Worm (Caenorhabditis elegans) whole organism, mixed stage, embryonic: ENCODE results near the gene K09C4.10.

Experiments
- M03D4.4 ChIP-seq: sonication (generic microtip); optimal IDR thresholded peaks from 2 replicates; lab custom pipeline; 2017; ENCODE audit warnings: mild to moderate bottlenecking, missing genetic modification characterization, missing compliant biosample characterization
- bed-3 ChIP-seq: fragments of 200-800 bp; sonication (Bioruptor generic); optimal IDR thresholded peaks from 3 replicates; lab custom pipeline; 2018; ENCODE audit warnings: mild to moderate bottlenecking, missing genetic modification characterization, moderate library complexity, missing compliant biosample characterization
- ceh-39 ChIP-seq: fragments of 150-350 bp; optimal IDR thresholded peaks from 2 replicates; lab custom pipeline; 2014; ENCODE audit warnings: missing biosample characterization, missing genetic modification characterization
- ceh-43 ChIP-seq: fragments of 200-800 bp; sonication (Bioruptor generic); optimal IDR thresholded peaks from 2 replicates; lab custom pipeline; 2018; ENCODE audit warnings: mild to moderate bottlenecking, missing genetic modification characterization, moderate library complexity, missing compliant biosample characterization
- ceh-83 ChIP-seq: fragments of 200-800 bp; sonication (Bioruptor generic); optimal IDR thresholded peaks from 2 replicates; lab custom pipeline; 2018; ENCODE audit warnings: mild to moderate bottlenecking, missing genetic modification characterization, missing compliant biosample characterization
- cnd-1 ChIP-seq: fragments of 200-800 bp; sonication (Bioruptor generic); optimal IDR thresholded peaks from 2 replicates; lab custom pipeline; 2018; ENCODE audit warnings: mild to moderate bottlenecking, missing genetic modification characterization, missing compliant biosample characterization
- drap-1 ChIP-seq: fragments of 200-800 bp; sonication (Bioruptor generic); optimal IDR thresholded peaks from 3 replicates; lab custom pipeline; 2018; ENCODE audit warnings: mild to moderate bottlenecking, missing genetic modification characterization, missing compliant biosample characterization
- elt-1 ChIP-seq: sonication (generic microtip); optimal IDR thresholded peaks from 2 replicates; lab custom pipeline; 2017; ENCODE audit warnings: missing genetic modification characterization, mild to moderate bottlenecking, missing compliant biosample characterization, antibody characterized with exemption, moderate library complexity, borderline replicate concordance; ENCODE audit not compliant: insufficient read depth
- elt-3 ChIP-seq: fragments of 150-350 bp; optimal IDR thresholded peaks from 2 replicates; lab custom pipeline; 2014; ENCODE audit warnings: missing biosample characterization, missing genetic modification characterization
- flh-1 ChIP-seq: fragments of 200-800 bp; sonication (Bioruptor generic); optimal IDR thresholded peaks from 2 replicates; lab custom pipeline; 2018; ENCODE audit warnings: mild to moderate bottlenecking, missing genetic modification characterization, moderate library complexity, missing compliant biosample characterization
- ham-2 ChIP-seq: fragments of 200-800 bp; sonication (Bioruptor generic); optimal IDR thresholded peaks from 2 replicates; lab custom pipeline; 2018; ENCODE audit warnings: mild to moderate bottlenecking, missing genetic modification characterization, missing compliant biosample characterization
- hlh-1 ChIP-seq: fragments of 150-350 bp; optimal IDR thresholded peaks from 2 replicates; lab custom pipeline; 2014; ENCODE audit warnings: missing biosample characterization, missing genetic modification reagents, missing genetic modification characterization
- lin-13 ChIP-seq: fragments of 150-350 bp; optimal IDR thresholded peaks from 2 replicates; lab custom pipeline; 2014; ENCODE audit warnings: missing biosample characterization, missing genetic modification characterization
- lin-32 ChIP-seq: fragments of 200-800 bp; sonication (Bioruptor generic); optimal IDR thresholded peaks from 2 replicates; lab custom pipeline; 2018; ENCODE audit warnings: mild to moderate bottlenecking, missing genetic modification characterization, missing compliant biosample characterization
- lsy-2 ChIP-seq: fragments of 150-350 bp; optimal IDR thresholded peaks from 2 replicates; lab custom pipeline; 2014; ENCODE audit warnings: missing biosample characterization, missing genetic modification characterization
- mab-5 ChIP-seq: fragments of 150-350 bp; optimal IDR thresholded peaks from 2 replicates; lab custom pipeline; 2014; ENCODE audit warnings: missing biosample characterization, missing genetic modification characterization
- mep-1 ChIP-seq: fragments of 150-350 bp; optimal IDR thresholded peaks from 2 replicates; lab custom pipeline; 2017; ENCODE audit warnings: missing biosample characterization, missing genetic modification reagents, missing genetic modification characterization, inconsistent platforms
- mls-2 ChIP-seq: sonication (generic microtip); optimal IDR thresholded peaks from 2 replicates; lab custom pipeline; 2016; ENCODE audit warnings: mild to moderate bottlenecking, missing genetic modification characterization, moderate library complexity, missing compliant biosample characterization
- nhr-2 ChIP-seq: fragments of 150-350 bp; optimal IDR thresholded peaks from 2 replicates; lab custom pipeline; 2014; ENCODE audit warnings: missing biosample characterization, missing genetic modification characterization
- nhr-237 ChIP-seq: fragments of 150-350 bp; optimal IDR thresholded peaks from 2 replicates; lab custom pipeline; 2014; ENCODE audit warnings: missing biosample characterization, missing genetic modification characterization
- nhr-28 ChIP-seq: fragments of 150-350 bp; optimal IDR thresholded peaks from 2 replicates; lab custom pipeline; 2014; ENCODE audit warnings: missing biosample characterization, missing genetic modification characterization
- nhr-76 ChIP-seq: sonication (generic microtip); optimal IDR thresholded peaks from 2 replicates; lab custom pipeline; 2017; ENCODE audit warnings: missing biosample characterization, missing genetic modification characterization
- pha-4 ChIP-seq: fragments of 150-350 bp; optimal IDR thresholded peaks from 2 replicates; lab custom pipeline; 2018; ENCODE audit warnings: missing biosample characterization, missing genetic modification reagents, missing genetic modification characterization
- sem-2 ChIP-seq: fragments of 200-800 bp; sonication (Bioruptor generic); optimal IDR thresholded peaks from 2 replicates; lab custom pipeline; 2018; ENCODE audit warnings: mild to moderate bottlenecking, missing genetic modification characterization, missing compliant biosample characterization
- snpc-4 ChIP-seq: fragments of 150-350 bp; optimal IDR thresholded peaks from 2 replicates; lab custom pipeline; 2014; ENCODE audit warnings: missing biosample characterization, missing genetic modification characterization
- sptf-1 ChIP-seq: sonication (generic microtip); optimal IDR thresholded peaks from 2 replicates; lab custom pipeline; 2017; ENCODE audit warnings: mild to moderate bottlenecking, missing genetic modification characterization, moderate library complexity, missing compliant biosample characterization
- tbx-8 ChIP-seq: fragments of 200-800 bp; sonication (Bioruptor generic); optimal IDR thresholded peaks from 2 replicates; lab custom pipeline; 2018; ENCODE audit warnings: mild to moderate bottlenecking, missing genetic modification characterization, moderate library complexity, missing compliant biosample characterization
- unc-120 ChIP-seq: sonication (generic microtip); optimal IDR thresholded peaks from 2 replicates; lab custom pipeline; 2017; ENCODE audit warnings: missing genetic modification characterization, missing compliant biosample characterization; ENCODE audit not compliant: poor library complexity, severe bottlenecking
- unc-39 ChIP-seq: fragments of 150-350 bp; optimal IDR thresholded peaks from 2 replicates; lab custom pipeline; 2014; ENCODE audit warnings: missing biosample characterization, missing genetic modification characterization
- unc-62 ChIP-seq: fragments of 150-350 bp; optimal IDR thresholded peaks from 2 replicates; lab custom pipeline; 2014; ENCODE audit warnings: missing biosample characterization, missing genetic modification reagents, missing genetic modification characterization
- zip-8 ChIP-seq: fragments of 150-350 bp; optimal IDR thresholded peaks from 2 replicates; lab custom pipeline; 2014; ENCODE audit warnings: missing biosample characterization, missing genetic modification characterization
- ztf-11 ChIP-seq: fragments of 150-350 bp; optimal IDR thresholded peaks from 2 replicates; lab custom pipeline; 2014; ENCODE audit warnings: missing biosample characterization, missing genetic modification characterization

Gene K09C4.10

DNA sequence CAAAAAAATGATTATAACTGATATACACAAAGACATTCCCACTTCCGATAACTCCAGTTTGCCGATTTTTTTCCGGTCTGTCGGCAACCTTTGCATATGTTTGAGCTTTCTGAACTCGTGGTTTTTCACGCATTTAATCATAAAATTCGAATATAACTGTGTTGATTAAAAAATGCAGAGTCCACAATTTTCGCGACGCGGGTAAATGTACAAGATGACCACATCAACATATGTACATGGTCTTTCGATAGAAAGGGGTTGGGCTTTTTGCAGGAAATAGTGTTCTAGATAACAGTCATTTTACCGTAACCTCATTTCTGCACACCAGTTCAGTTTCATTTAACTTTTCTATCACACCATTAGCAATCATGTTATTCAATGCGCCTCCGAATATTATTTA lies 2.3 kb upstream of the K09C4.10 start, which contains the start of gene K09C4.5:
Gene K09C4.5 (plus strand): TSS at position 326 of the 400 bp plus-strand sequence.
- TF ChIP-seq ceh-39 (no peak), pha-4 (tag; lab: Kevin White, UChicago) (no peak), lin-32 (no peak), lsy-2 (tag; lab: Kevin White, UChicago) (no peak), flh-1 (no peak), bed-3 (GFP tag; lab: Kevin White, UChicago) (no peak), nhr-237 (tag; lab: Kevin White, UChicago) (no peak), elt-3 (tag; lab: Kevin White, UChicago) (no peak), sptf-1 (no peak), hlh-1 (tag; lab: Kevin White, UChicago) (no peak), ceh-83 (GFP tag; lab: Kevin White, UChicago) (no peak), cnd-1 (tag; lab: Kevin White, UChicago) (no peak)

DNA sequence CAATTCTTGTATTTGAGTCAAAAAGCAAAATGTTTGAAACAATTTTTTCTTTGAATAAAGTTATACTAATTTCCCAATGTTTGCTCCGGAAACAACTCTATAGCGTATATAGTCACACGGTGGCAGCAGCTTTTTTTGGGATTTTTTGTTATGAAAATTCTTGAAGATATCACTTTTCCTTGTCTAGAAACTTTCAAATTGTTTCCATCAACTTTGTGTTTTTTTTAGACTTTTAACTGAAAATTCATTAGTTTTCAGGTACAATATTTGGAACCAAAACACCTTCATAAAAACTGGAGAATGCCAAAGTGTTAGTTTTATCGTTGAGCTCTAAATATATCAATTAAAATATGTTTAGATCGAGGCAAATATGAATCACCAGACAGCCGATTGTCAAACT lies 7.5 kb downstream of the K09C4.10 start, which contains the start of gene K09C4.7:
Gene K09C4.7 (plus strand): TSS at position 301 of the 400 bp plus-strand sequence.
- no peak for TF ChIP-seq flh-1
- TF ChIP-seq nhr-76 (tag; lab: Kevin White, UChicago), result no peak
- TF ChIP-seq ceh-39, result no peak

DNA sequence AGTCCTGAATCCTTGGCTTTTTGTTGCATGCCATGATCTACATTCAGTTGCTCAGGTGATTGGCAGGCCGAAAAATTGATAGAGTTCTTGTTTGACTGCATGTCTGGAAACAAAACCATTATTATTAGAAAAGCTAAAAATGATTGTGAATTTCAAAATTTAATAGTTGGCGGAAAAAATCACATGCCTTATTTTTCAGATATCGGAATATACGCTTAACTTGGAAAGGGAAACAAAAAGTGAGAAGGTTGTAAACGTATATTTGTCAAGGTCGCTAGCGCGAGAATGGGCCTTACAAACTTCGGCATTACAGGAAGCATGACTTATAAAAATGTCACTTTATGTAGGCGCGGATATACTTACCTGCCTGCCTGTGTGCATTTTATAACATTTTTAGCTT lies 8.4 kb downstream of the K09C4.10 start, which contains the start of gene K09C4.9:
Gene K09C4.9 (minus strand): TSS at position 101 of the 400 bp plus-strand sequence.
- TF ChIP-seq sptf-1 (no peak), mep-1 (tag; lab: Kevin White, UChicago) (no peak), nhr-76 (tag; lab: Kevin White, UChicago) (no peak), ceh-39 (no peak), M03D4.4 (tag; lab: Kevin White, UChicago) (no peak), cnd-1 (tag; lab: Kevin White, UChicago) (no peak), elt-3 (tag; lab: Kevin White, UChicago) (no peak), lin-32 (no peak)
- TF ChIP-seq, all 35 proteins: peak for 0

- TF ChIP-seq zip-8 (tag; lab: Kevin White, UChicago), result no peak
- no peak for TF ChIP-seq lsy-2 (tag; lab: Kevin White, UChicago)
- TF ChIP-seq unc-62 (GFP tag; lab: Kevin White, UChicago), result peak; percentile 11
- TF ChIP-seq nhr-2 (tag; lab: Kevin White, UChicago), result peak; percentile 45
- TF ChIP-seq ztf-11 (tag; lab: Kevin White, UChicago), result no peak
- TF ChIP-seq nhr-76 (tag; lab: Kevin White, UChicago), result no peak
Observed at ce11 chrX:3270806-3271205, 9.2 kb downstream of the K09C4.10 start, which contains the start of gene sul-1. sul-1 (minus strand) TSS chrX:3270906.

DNA sequence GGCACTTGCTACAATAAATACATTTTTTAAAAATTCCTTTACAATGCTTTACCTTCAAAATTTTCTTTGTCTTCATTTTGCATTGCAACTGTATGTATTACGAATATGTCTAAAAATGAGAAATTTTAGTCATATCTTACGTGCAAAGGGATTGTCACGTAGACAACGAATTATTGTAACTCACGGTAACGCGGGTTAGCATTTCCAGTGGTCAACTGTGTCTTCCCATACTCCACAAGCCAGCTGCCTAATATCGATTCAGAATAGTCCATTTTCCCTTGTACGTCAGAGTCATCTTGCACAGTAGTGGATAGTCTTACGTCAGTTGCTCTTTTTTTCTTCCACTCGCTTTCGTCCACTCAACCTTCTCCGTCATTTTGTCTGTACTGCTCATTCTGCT lies 17.4 kb downstream of the K09C4.10 start, which contains the start of gene fbxb-71:
Gene fbxb-71 (plus strand): TSS at position 301 of the 400 bp plus-strand sequence.
- TF ChIP-seq sem-2 (no peak), mls-2 (no peak), tbx-8 (GFP tag; lab: Kevin White, UChicago) (no peak), nhr-76 (tag; lab: Kevin White, UChicago) (no peak), ceh-83 (GFP tag; lab: Kevin White, UChicago) (no peak), snpc-4 (no peak), pha-4 (tag; lab: Kevin White, UChicago) (no peak), unc-39 (tag; lab: Kevin White, UChicago) (no peak), mab-5 (no peak), elt-1 (tag; lab: Kevin White, UChicago) (no peak), unc-62 (GFP tag; lab: Kevin White, UChicago) (no peak), cnd-1 (tag; lab: Kevin White, UChicago) (no peak), M03D4.4 (tag; lab: Kevin White, UChicago) (no peak), nhr-28 (tag; lab: Kevin White, UChicago) (no peak), flh-1 (no peak), ham-2 (GFP tag; lab: Kevin White, UChicago) (no peak), lin-13 (no peak), nhr-237 (tag; lab: Kevin White, UChicago) (no peak), drap-1 (GFP tag; lab: Kevin White, UChicago) (no peak)

- no peak for TF ChIP-seq tbx-8 (GFP tag; lab: Kevin White, UChicago)
- no peak for TF ChIP-seq hlh-1 (tag; lab: Kevin White, UChicago)
- no peak for TF ChIP-seq lsy-2 (tag; lab: Kevin White, UChicago)
- no peak for TF ChIP-seq snpc-4
- no peak for TF ChIP-seq lin-13
- no peak for TF ChIP-seq M03D4.4 (tag; lab: Kevin White, UChicago)
- no peak for TF ChIP-seq zip-8 (tag; lab: Kevin White, UChicago)
- no peak for TF ChIP-seq sptf-1
- no peak for TF ChIP-seq ceh-43 (GFP tag; lab: Kevin White, UChicago)
- no peak for TF ChIP-seq nhr-237 (tag; lab: Kevin White, UChicago)
- TF ChIP-seq nhr-28 (tag; lab: Kevin White, UChicago), result no peak
- TF ChIP-seq bed-3 (GFP tag; lab: Kevin White, UChicago), result no peak
- TF ChIP-seq ceh-39, result no peak
- TF ChIP-seq unc-120 (tag; lab: Kevin White, UChicago), result no peak
- TF ChIP-seq elt-1 (tag; lab: Kevin White, UChicago), result no peak
Observed at ce11 chrX:3260509-3260908, 19.5 kb downstream of the K09C4.10 start, which contains the start of gene lbp-2. lbp-2 (plus strand) TSS chrX:3260610.
